Worm (Caenorhabditis elegans) whole organism, L3 larva: ENCODE results near the gene K02C4.2.

Source experiments
- R02D3.7 ChIP-seq: fragments of 150-350 bp; optimal IDR thresholded peaks from 2 replicates; lab custom pipeline; 2014; ENCODE audit warnings: missing biosample characterization, missing genetic modification characterization
- ZK546.5 ChIP-seq: sonication (generic microtip); optimal IDR thresholded peaks from 2 replicates; lab custom pipeline; 2017; ENCODE audit warnings: missing biosample characterization, missing genetic modification characterization
- aly-2 ChIP-seq: fragments of 150-350 bp; optimal IDR thresholded peaks from 2 replicates; lab custom pipeline; 2014; ENCODE audit warnings: missing biosample characterization, missing genetic modification characterization
- ama-1 ChIP-seq: fragments of 150-350 bp; optimal IDR thresholded peaks from 2 replicates; lab custom pipeline; 2018
- ceh-16 ChIP-seq: sonication (generic microtip); optimal IDR thresholded peaks from 2 replicates; lab custom pipeline; 2017; ENCODE audit warnings: missing biosample characterization, missing genetic modification characterization
- ceh-28 ChIP-seq: fragments of 150-350 bp; optimal IDR thresholded peaks from 2 replicates; lab custom pipeline; 2014; ENCODE audit warnings: missing biosample characterization, missing genetic modification reagents, missing genetic modification characterization
- ceh-82 ChIP-seq: fragments of 150-350 bp; optimal IDR thresholded peaks from 2 replicates; lab custom pipeline; 2014; ENCODE audit warnings: missing biosample characterization, missing genetic modification characterization
- ceh-9 ChIP-seq: sonication (generic microtip); optimal IDR thresholded peaks from 2 replicates; lab custom pipeline; 2018; ENCODE audit warnings: missing biosample characterization, missing genetic modification characterization
- daf-12 ChIP-seq: fragments of 150-350 bp; optimal IDR thresholded peaks from 2 replicates; lab custom pipeline; 2014; ENCODE audit warnings: missing biosample characterization, missing genetic modification reagents, missing genetic modification characterization
- egl-27 ChIP-seq: sonication (generic microtip); optimal IDR thresholded peaks from 4 replicates; lab custom pipeline; 2017; ENCODE audit warnings: missing biosample characterization, missing genetic modification reagents, missing genetic modification characterization
- egl-5 ChIP-seq: fragments of 150-350 bp; optimal IDR thresholded peaks from 2 replicates; lab custom pipeline; 2017; ENCODE audit warnings: missing biosample characterization, missing genetic modification reagents, missing genetic modification characterization, inconsistent platforms
- elt-1 ChIP-seq: fragments of 150-350 bp; optimal IDR thresholded peaks from 2 replicates; lab custom pipeline; 2014; ENCODE audit warnings: missing biosample characterization, missing genetic modification characterization
- elt-2 ChIP-seq: sonication (generic microtip); optimal IDR thresholded peaks from 2 replicates; lab custom pipeline; 2016; ENCODE audit warnings: missing genetic modification reagents, mild to moderate bottlenecking, missing genetic modification characterization, missing compliant biosample characterization
- elt-3 ChIP-seq, 3 experiments: fragments of 150-350 bp in 1 of 3; sonication (generic microtip) in 2 of 3; optimal IDR thresholded peaks; 2 replicates in 2 of 3; 4 replicates in 1 of 3; lab custom pipeline; 2014 to 2017; ENCODE audit warnings: missing biosample characterization in 3 of 3, missing genetic modification characterization in 3 of 3
- eor-1 ChIP-seq, 2 experiments: fragments of 150-350 bp; optimal IDR thresholded peaks; 2 replicates each; lab custom pipeline; 2014 to 2018; ENCODE audit warnings: missing biosample characterization in 2 of 2, missing genetic modification characterization in 2 of 2
- fkh-10 ChIP-seq: sonication (generic microtip); optimal IDR thresholded peaks from 2 replicates; lab custom pipeline; 2017; ENCODE audit warnings: missing biosample characterization, missing genetic modification reagents, missing genetic modification characterization
- fkh-2 ChIP-seq: fragments of 150-350 bp; optimal IDR thresholded peaks from 2 replicates; lab custom pipeline; 2014; ENCODE audit warnings: missing biosample characterization, missing genetic modification reagents, missing genetic modification characterization
- fos-1 ChIP-seq: fragments of 150-350 bp; optimal IDR thresholded peaks from 2 replicates; lab custom pipeline; 2014; ENCODE audit warnings: missing biosample characterization, missing genetic modification characterization
- hmg-11 ChIP-seq: sonication (generic microtip); optimal IDR thresholded peaks from 2 replicates; lab custom pipeline; 2016; ENCODE audit warnings: missing genetic modification characterization, missing compliant biosample characterization
- jun-1 ChIP-seq: fragments of 150-350 bp; optimal IDR thresholded peaks from 2 replicates; lab custom pipeline; 2014; ENCODE audit warnings: missing biosample characterization, missing genetic modification reagents, missing genetic modification characterization
- lin-15B ChIP-seq: fragments of 150-350 bp; optimal IDR thresholded peaks from 2 replicates; lab custom pipeline; 2014; ENCODE audit warnings: missing biosample characterization, missing genetic modification characterization
- lin-39 ChIP-seq: fragments of 150-350 bp; optimal IDR thresholded peaks from 2 replicates; lab custom pipeline; 2018; ENCODE audit warnings: missing biosample characterization, missing genetic modification reagents, missing genetic modification characterization
- lsy-12 ChIP-seq: sonication (generic microtip); optimal IDR thresholded peaks from 2 replicates; lab custom pipeline; 2016; ENCODE audit warnings: mild to moderate bottlenecking, missing genetic modification characterization, missing compliant biosample characterization
- mdl-1 ChIP-seq: fragments of 150-350 bp; optimal IDR thresholded peaks from 2 replicates; lab custom pipeline; 2014; ENCODE audit warnings: missing biosample characterization, missing genetic modification characterization
- mml-1 ChIP-seq: fragments of 150-350 bp; sonication (generic microtip); optimal IDR thresholded peaks from 3 replicates; lab custom pipeline; 2014; ENCODE audit warnings: missing biosample characterization, missing genetic modification characterization
- nfya-1 ChIP-seq: sonication (generic microtip); optimal IDR thresholded peaks from 2 replicates; lab custom pipeline; 2017; ENCODE audit warnings: missing genetic modification characterization, mild to moderate bottlenecking, missing compliant biosample characterization, antibody characterized with exemption, moderate library complexity; ENCODE audit not compliant: insufficient read depth
- nhr-11 ChIP-seq: fragments of 150-350 bp; optimal IDR thresholded peaks from 2 replicates; lab custom pipeline; 2014; ENCODE audit warnings: missing biosample characterization, missing genetic modification characterization
- nhr-12 ChIP-seq: fragments of 150-350 bp; optimal IDR thresholded peaks from 2 replicates; lab custom pipeline; 2014; ENCODE audit warnings: missing biosample characterization, missing genetic modification characterization
- nhr-23 ChIP-seq: fragments of 150-350 bp; optimal IDR thresholded peaks from 2 replicates; lab custom pipeline; 2014; ENCODE audit warnings: missing biosample characterization, missing genetic modification reagents, missing genetic modification characterization
- nhr-237 ChIP-seq: fragments of 150-350 bp; optimal IDR thresholded peaks from 2 replicates; lab custom pipeline; 2014; ENCODE audit warnings: missing biosample characterization, missing genetic modification characterization
- nhr-25 ChIP-seq: sonication (generic microtip); optimal IDR thresholded peaks from 2 replicates; lab custom pipeline; 2017; ENCODE audit warnings: missing biosample characterization, missing genetic modification characterization
- nhr-43 ChIP-seq: sonication (generic microtip); optimal IDR thresholded peaks from 2 replicates; lab custom pipeline; 2016; ENCODE audit warnings: mild to moderate bottlenecking, missing genetic modification characterization, missing compliant biosample characterization; ENCODE audit not compliant: poor library complexity, severe bottlenecking
- nhr-67 ChIP-seq: fragments of 150-350 bp; optimal IDR thresholded peaks from 2 replicates; lab custom pipeline; 2014; ENCODE audit warnings: missing biosample characterization, missing genetic modification characterization
- nhr-76 ChIP-seq: fragments of 150-350 bp; sonication (generic microtip); optimal IDR thresholded peaks from 5 replicates; lab custom pipeline; 2014; ENCODE audit warnings: missing biosample characterization, missing genetic modification characterization
- nhr-77 ChIP-seq: fragments of 150-350 bp; optimal IDR thresholded peaks from 2 replicates; lab custom pipeline; 2014; ENCODE audit warnings: missing biosample characterization, missing genetic modification characterization
- pha-4 ChIP-seq: fragments of 150-350 bp; optimal IDR thresholded peaks from 2 replicates; lab custom pipeline; 2014; ENCODE audit warnings: missing biosample characterization, missing genetic modification reagents, missing genetic modification characterization
- pqm-1 ChIP-seq: fragments of 150-350 bp; optimal IDR thresholded peaks from 2 replicates; lab custom pipeline; 2017; ENCODE audit warnings: missing biosample characterization, missing genetic modification characterization, inconsistent platforms
- sea-2 ChIP-seq: fragments of 150-350 bp; sonication (generic microtip); optimal IDR thresholded peaks from 4 replicates; lab custom pipeline; 2014; ENCODE audit warnings: missing biosample characterization, missing genetic modification reagents, missing genetic modification characterization
- skn-1 ChIP-seq: fragments of 150-350 bp; optimal IDR thresholded peaks from 2 replicates; lab custom pipeline; 2014; ENCODE audit warnings: missing biosample characterization, missing genetic modification characterization
- snpc-4 ChIP-seq: fragments of 150-350 bp; optimal IDR thresholded peaks from 2 replicates; lab custom pipeline; 2014; ENCODE audit warnings: missing biosample characterization, missing genetic modification characterization
- tbx-2 ChIP-seq: sonication (generic microtip); optimal IDR thresholded peaks from 2 replicates; lab custom pipeline; 2016; ENCODE audit warnings: mild to moderate bottlenecking, missing genetic modification characterization, missing compliant biosample characterization
- unc-39 ChIP-seq: sonication (generic microtip); optimal IDR thresholded peaks from 4 replicates; lab custom pipeline; 2017; ENCODE audit warnings: missing biosample characterization, missing genetic modification characterization
- unc-62 ChIP-seq: fragments of 150-350 bp; sonication (generic microtip); optimal IDR thresholded peaks from 4 replicates; lab custom pipeline; 2014; ENCODE audit warnings: missing biosample characterization, missing genetic modification reagents, missing genetic modification characterization
- zag-1 ChIP-seq: fragments of 150-350 bp; optimal IDR thresholded peaks from 2 replicates; lab custom pipeline; 2014; ENCODE audit warnings: missing biosample characterization, missing genetic modification characterization
- ztf-11 ChIP-seq: fragments of 150-350 bp; optimal IDR thresholded peaks from 2 replicates; lab custom pipeline; 2014; ENCODE audit warnings: missing biosample characterization, missing genetic modification characterization
- ztf-4 ChIP-seq: fragments of 150-350 bp; optimal IDR thresholded peaks from 2 replicates; lab custom pipeline; 2014; ENCODE audit warnings: missing biosample characterization, missing genetic modification characterization

The K02C4.2 gene

DNA sequence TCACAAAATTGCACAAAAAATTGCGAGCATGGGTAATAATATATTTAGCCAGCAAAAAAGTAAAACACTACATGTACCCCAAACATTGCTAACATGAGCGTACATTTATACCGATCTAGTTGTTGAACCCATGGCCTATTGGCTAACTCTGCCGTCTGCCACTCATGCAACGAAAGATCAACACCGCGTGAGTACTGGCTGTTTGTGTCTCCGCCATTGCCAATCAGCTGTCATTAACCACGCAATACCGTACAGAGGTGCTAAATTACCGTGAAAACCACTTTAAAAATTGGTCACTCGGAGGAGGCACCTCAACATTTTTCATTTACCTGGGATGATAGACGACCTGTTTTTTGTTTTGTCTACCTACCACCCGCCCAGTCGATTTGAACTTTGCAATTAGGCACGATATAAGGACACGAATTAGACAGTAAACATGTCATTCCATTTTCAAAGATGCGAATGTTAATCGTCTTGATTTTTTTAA lies at the start of gene K02C4.2:
Gene K02C4.2 (plus strand): TSS at position 437 of the 487 bp plus-strand sequence.
- TF ChIP-seq ceh-28 (tag; lab: Kevin White, UChicago): no peak
- peak; percentile 85 for TF ChIP-seq lin-39
- no peak for TF ChIP-seq nhr-76 (tag; lab: Kevin White, UChicago)
- no peak for TF ChIP-seq mml-1 (tag; lab: Kevin White, UChicago)
- no peak for TF ChIP-seq elt-1 (tag; lab: Kevin White, UChicago)
- TF ChIP-seq ztf-11 (tag; lab: Kevin White, UChicago): no peak
- peak; percentile 60 for TF ChIP-seq tbx-2
- no peak for TF ChIP-seq aly-2 (tag; lab: Kevin White, UChicago)
- TF ChIP-seq nhr-67: no peak
- peak; percentile 52 for TF ChIP-seq nhr-77 (tag; lab: Kevin White, UChicago)
- TF ChIP-seq unc-62 (GFP tag; lab: Kevin White, UChicago): no peak
- TF ChIP-seq nhr-237 (tag; lab: Kevin White, UChicago): no peak
- TF ChIP-seq egl-27 (tag; lab: Kevin White, UChicago): peak; percentile 86
- peak; percentile 43 for TF ChIP-seq ama-1
- TF ChIP-seq ceh-82 (tag; lab: Kevin White, UChicago): no peak
- peak; percentile 61 for TF ChIP-seq nhr-43 (tag; lab: Kevin White, UChicago)
- TF ChIP-seq pha-4 (tag; lab: Kevin White, UChicago): peak; percentile 82
- peak; percentile 67 for TF ChIP-seq egl-5
- peak; percentile 85 for TF ChIP-seq nhr-25 (tag; lab: Kevin White, UChicago)
- peak; percentile 35 for TF ChIP-seq hmg-11 (tag; lab: Kevin White, UChicago)
- no peak for TF ChIP-seq fkh-10 (GFP tag; lab: Kevin White, UChicago)
- no peak for TF ChIP-seq daf-12 (tag; lab: Kevin White, UChicago)
- TF ChIP-seq fkh-2 (tag; lab: Kevin White, UChicago): no peak
- peak; percentile 55 for TF ChIP-seq nhr-23 (tag; lab: Kevin White, UChicago)
- TF ChIP-seq pqm-1: peak; percentile 55
- peak; percentile 6 for TF ChIP-seq R02D3.7 (tag; lab: Kevin White, UChicago)
- TF ChIP-seq nhr-12: no peak
- TF ChIP-seq eor-1 (tag; optimal IDR thresholded peaks at IDR 0.05; lab: Kevin White, UChicago): no peak
- no peak for TF ChIP-seq sea-2 (GFP tag; lab: Kevin White, UChicago)
- TF ChIP-seq elt-2: peak; percentile 76
- TF ChIP-seq fos-1 (tag; lab: Kevin White, UChicago): no peak
- peak; percentile 51 for TF ChIP-seq ztf-4
- no peak for TF ChIP-seq zag-1 (tag; lab: Kevin White, UChicago)
- TF ChIP-seq ZK546.5: no peak
- peak; percentile 38 for TF ChIP-seq ceh-16 (tag; lab: Kevin White, UChicago)
- TF ChIP-seq jun-1 (tag; lab: Kevin White, UChicago): peak; percentile 58
- no peak for TF ChIP-seq mdl-1 (tag; lab: Kevin White, UChicago)
- TF ChIP-seq skn-1 (tag; lab: Kevin White, UChicago): peak; percentile 44
- peak in 2 of 3 experiments; percentile 18 to 56 for TF ChIP-seq elt-3 (tag; optimal IDR thresholded peaks at IDR 0.05; lab: Kevin White, UChicago)
- no peak for TF ChIP-seq ceh-9 (tag; lab: Kevin White, UChicago)
- TF ChIP-seq nfya-1 (tag; lab: Kevin White, UChicago): peak; percentile 73
- TF ChIP-seq lin-15B (tag; lab: Kevin White, UChicago): peak; percentile 36
- TF ChIP-seq unc-39 (tag; lab: Kevin White, UChicago): no peak
- TF ChIP-seq snpc-4: no peak
- peak; percentile 86 for TF ChIP-seq lsy-12 (tag; lab: Kevin White, UChicago)
- no peak for TF ChIP-seq nhr-11 (tag; lab: Kevin White, UChicago)
